Worm (Caenorhabditis elegans) whole organism, early embryonic: ENCODE measurements around the gene Y39D8A.1.

Experiments used
- B0310.2 ChIP-seq: sonication (generic microtip); optimal IDR thresholded peaks from 2 replicates; lab custom pipeline; 2016; ENCODE audit warnings: mild to moderate bottlenecking, missing genetic modification characterization, missing compliant biosample characterization
- F13C5.2 ChIP-seq: sonication (generic microtip); optimal IDR thresholded peaks from 2 replicates; lab custom pipeline; 2017; ENCODE audit warnings: mild to moderate bottlenecking, missing genetic modification characterization, inconsistent platforms, missing compliant biosample characterization
- aly-1 ChIP-seq: sonication (generic microtip); optimal IDR thresholded peaks from 2 replicates; lab custom pipeline; 2016; ENCODE audit warnings: missing genetic modification characterization, missing compliant biosample characterization
- ama-1 ChIP-seq: fragments of 150-350 bp; optimal IDR thresholded peaks from 2 replicates; lab custom pipeline; 2014
- ceh-13 ChIP-seq: fragments of 200-800 bp; sonication (Bioruptor generic); optimal IDR thresholded peaks from 2 replicates; lab custom pipeline; 2018; ENCODE audit warnings: mild to moderate bottlenecking, missing genetic modification characterization, missing compliant biosample characterization
- ceh-36 ChIP-seq: sonication (generic microtip); optimal IDR thresholded peaks from 2 replicates; lab custom pipeline; 2016; ENCODE audit warnings: missing genetic modification characterization, inconsistent platforms, missing compliant biosample characterization
- ets-7 ChIP-seq: sonication (generic microtip); optimal IDR thresholded peaks from 2 replicates; lab custom pipeline; 2016; ENCODE audit warnings: missing genotype, missing genetic modification characterization, missing compliant biosample characterization
- flt-1 ChIP-seq: fragments of 200-800 bp; sonication (Bioruptor generic); IDR thresholded peaks from 2 replicates; pipeline ENCODE4 v1.3.6; 2022; ENCODE audit warnings: missing genetic modification characterization, missing compliant biosample characterization
- hmbx-1 ChIP-seq: sonication (generic microtip); optimal IDR thresholded peaks from 2 replicates; lab custom pipeline; 2016; ENCODE audit warnings: mild to moderate bottlenecking, missing genetic modification characterization, missing compliant biosample characterization
- hmg-4 ChIP-seq: fragments of 200-800 bp; sonication (Bioruptor generic); optimal IDR thresholded peaks from 2 replicates; lab custom pipeline; 2018; ENCODE audit warnings: mild to moderate bottlenecking, missing genetic modification characterization, missing compliant biosample characterization
- hnd-1 ChIP-seq: sonication (generic microtip); optimal IDR thresholded peaks from 2 replicates; lab custom pipeline; 2016; ENCODE audit warnings: missing genetic modification characterization, missing compliant biosample characterization
- pes-1 ChIP-seq: fragments of 200-800 bp; sonication (Bioruptor generic); IDR thresholded peaks from 2 replicates; pipeline ENCODE4 v1.3.6; 2022; ENCODE audit warnings: missing genetic modification reagents, missing genetic modification characterization, missing compliant biosample characterization
- scrt-1 ChIP-seq: fragments of 200-800 bp; sonication (Bioruptor generic); IDR thresholded peaks from 2 replicates; pipeline ENCODE4 v1.3.6; 2022; ENCODE audit warnings: missing genetic modification characterization, missing compliant biosample characterization
- sea-1 ChIP-seq: fragments of 200-800 bp; sonication (Bioruptor generic); conservative IDR thresholded peaks from 2 replicates; pipeline ENCODE4 v1.3.6; 2022; ENCODE audit warnings: missing genetic modification characterization, missing compliant biosample characterization
- tbx-11 ChIP-seq: fragments of 200-800 bp; sonication (Bioruptor generic); IDR thresholded peaks from 2 replicates; pipeline ENCODE4 v1.3.6; 2022; ENCODE audit warnings: missing genetic modification characterization, missing compliant biosample characterization
- tbx-37 ChIP-seq: fragments of 200-800 bp; sonication (Bioruptor generic); conservative IDR thresholded peaks from 2 replicates; pipeline ENCODE4 v1.3.6; 2022; ENCODE audit warnings: missing genetic modification reagents, missing genetic modification characterization, missing compliant biosample characterization
- tra-4 ChIP-seq: sonication (generic microtip); optimal IDR thresholded peaks from 2 replicates; lab custom pipeline; 2017; ENCODE audit warnings: missing genetic modification characterization, missing compliant biosample characterization

Gene Y39D8A.1

ce11 chrV:446988-447387, 28.5 kb downstream of the Y39D8A.1 start:
- TF ChIP-seq hmg-4 (GFP tag; lab: Kevin White, UChicago) (peak; percentile 23), pes-1 (GFP tag; lab: Robert Waterston, UW) (no peak)

ce11 chrV:449130-449529, 30.6 kb downstream of the Y39D8A.1 start, which contains the start of gene srh-35:
TSS of gene srh-35 (minus strand) at chrV:449230.
- TF ChIP-seq pes-1 (GFP tag; lab: Robert Waterston, UW) = no peak
- no peak for TF ChIP-seq tra-4 (tag; lab: Kevin White, UChicago)
- no peak for TF ChIP-seq ama-1
- TF ChIP-seq tbx-37 (GFP tag; lab: Robert Waterston, UW) = no peak
- TF ChIP-seq F13C5.2 (tag; lab: Kevin White, UChicago) = no peak
- no peak for TF ChIP-seq sea-1 (GFP tag; lab: Robert Waterston, UW)
- TF ChIP-seq ets-7 (tag; lab: Kevin White, UChicago) = no peak
- TF ChIP-seq aly-1 = no peak
- TF ChIP-seq B0310.2 (tag; lab: Kevin White, UChicago) = no peak
- no peak for TF ChIP-seq hmg-4 (GFP tag; lab: Kevin White, UChicago)
- TF ChIP-seq hmbx-1 (tag; lab: Kevin White, UChicago) = no peak
- no peak for TF ChIP-seq hnd-1
- TF ChIP-seq ceh-36 = no peak
- no peak for TF ChIP-seq tbx-11 (GFP tag; lab: Robert Waterston, UW)
- TF ChIP-seq ceh-13 (GFP tag; lab: Kevin White, UChicago) = no peak

ce11 chrV:449685-450084, 31.2 kb downstream of the Y39D8A.1 start, which contains the start of gene M02H5.8:
TSS of gene M02H5.8 (plus strand) at chrV:449981.
- no peak for TF ChIP-seq hmg-4 (GFP tag; lab: Kevin White, UChicago)
- no peak for TF ChIP-seq ceh-13 (GFP tag; lab: Kevin White, UChicago)
- TF ChIP-seq flt-1 (GFP tag; lab: Robert Waterston, UW) = no peak
- no peak for TF ChIP-seq aly-1
- TF ChIP-seq tbx-11 (GFP tag; lab: Robert Waterston, UW) = no peak
- no peak for TF ChIP-seq sea-1 (GFP tag; lab: Robert Waterston, UW)
- no peak for TF ChIP-seq ceh-36
- no peak for TF ChIP-seq F13C5.2 (tag; lab: Kevin White, UChicago)
- no peak for TF ChIP-seq hnd-1
- TF ChIP-seq hmbx-1 (tag; lab: Kevin White, UChicago) = no peak
- no peak for TF ChIP-seq tra-4 (tag; lab: Kevin White, UChicago)
- no peak for TF ChIP-seq ama-1
- no peak for TF ChIP-seq B0310.2 (tag; lab: Kevin White, UChicago)
- TF ChIP-seq tbx-37 (GFP tag; lab: Robert Waterston, UW) = no peak
- TF ChIP-seq pes-1 (GFP tag; lab: Robert Waterston, UW) = no peak
- TF ChIP-seq scrt-1 (GFP tag; lab: Robert Waterston, UW) = no peak
- no peak for TF ChIP-seq ets-7 (tag; lab: Kevin White, UChicago)

ce11 chrV:450757-451501, 32.4 kb downstream of the Y39D8A.1 start, which contains the start of gene nhr-123:
TSS of gene nhr-123 (plus strand) at chrV:451451.
- TF ChIP-seq tbx-37 (GFP tag; lab: Robert Waterston, UW) (no peak), ceh-13 (GFP tag; lab: Kevin White, UChicago) (no peak), aly-1 (no peak), tbx-11 (GFP tag; lab: Robert Waterston, UW) (no peak), tra-4 (tag; lab: Kevin White, UChicago) (no peak), pes-1 (GFP tag; lab: Robert Waterston, UW) (no peak)

ce11 chrV:453569-453968, 35.0 kb downstream of the Y39D8A.1 start, which contains the start of gene nhr-98:
TSS of gene nhr-98 (plus strand) at chrV:453869.
- TF ChIP-seq ceh-36 = no peak
- TF ChIP-seq tbx-11 (GFP tag; lab: Robert Waterston, UW) = no peak
- no peak for TF ChIP-seq hmbx-1 (tag; lab: Kevin White, UChicago)

ce11 chrV:457839-458238, 39.3 kb downstream of the Y39D8A.1 start:
- no peak for TF ChIP-seq scrt-1 (GFP tag; lab: Robert Waterston, UW)
- TF ChIP-seq aly-1 = no peak
- no peak for TF ChIP-seq tbx-37 (GFP tag; lab: Robert Waterston, UW)
- no peak for TF ChIP-seq sea-1 (GFP tag; lab: Robert Waterston, UW)
- TF ChIP-seq ceh-13 (GFP tag; lab: Kevin White, UChicago) = no peak
- no peak for TF ChIP-seq pes-1 (GFP tag; lab: Robert Waterston, UW)
- no peak for TF ChIP-seq B0310.2 (tag; lab: Kevin White, UChicago)
- no peak for TF ChIP-seq F13C5.2 (tag; lab: Kevin White, UChicago)
- no peak for TF ChIP-seq ets-7 (tag; lab: Kevin White, UChicago)
- TF ChIP-seq tbx-11 (GFP tag; lab: Robert Waterston, UW) = no peak
- no peak for TF ChIP-seq tra-4 (tag; lab: Kevin White, UChicago)
- no peak for TF ChIP-seq ama-1
- no peak for TF ChIP-seq hmg-4 (GFP tag; lab: Kevin White, UChicago)
- TF ChIP-seq ceh-36 = no peak
- no peak for TF ChIP-seq flt-1 (GFP tag; lab: Robert Waterston, UW)
- no peak for TF ChIP-seq hnd-1
- TF ChIP-seq hmbx-1 (tag; lab: Kevin White, UChicago) = no peak

- TF ChIP-seq scrt-1 (GFP tag; lab: Robert Waterston, UW) (no peak), tra-4 (tag; lab: Kevin White, UChicago) (no peak)
Observed at ce11 chrV:459464-459863, 40.9 kb downstream of the Y39D8A.1 start, which contains the start of gene nhr-203. TSS of gene nhr-203 (plus strand) at chrV:459795.

ce11 chrV:462263-462662, 43.7 kb downstream of the Y39D8A.1 start, which contains the start of gene nhr-202:
TSS of gene nhr-202 (plus strand) at chrV:462588.
- no peak for TF ChIP-seq tbx-37 (GFP tag; lab: Robert Waterston, UW)
- TF ChIP-seq ceh-36 = no peak
- no peak for TF ChIP-seq hmg-4 (GFP tag; lab: Kevin White, UChicago)
- TF ChIP-seq ama-1 = no peak
- no peak for TF ChIP-seq scrt-1 (GFP tag; lab: Robert Waterston, UW)
- TF ChIP-seq ceh-13 (GFP tag; lab: Kevin White, UChicago) = no peak
- TF ChIP-seq sea-1 (GFP tag; lab: Robert Waterston, UW) = no peak
- TF ChIP-seq tra-4 (tag; lab: Kevin White, UChicago) = no peak
- TF ChIP-seq F13C5.2 (tag; lab: Kevin White, UChicago) = no peak
- TF ChIP-seq flt-1 (GFP tag; lab: Robert Waterston, UW) = no peak
- TF ChIP-seq B0310.2 (tag; lab: Kevin White, UChicago) = no peak
- TF ChIP-seq hnd-1 = no peak
- TF ChIP-seq aly-1 = no peak
- TF ChIP-seq hmbx-1 (tag; lab: Kevin White, UChicago) = no peak
- TF ChIP-seq ets-7 (tag; lab: Kevin White, UChicago) = no peak
